Worm (Caenorhabditis elegans) whole organism, early embryonic: ENCODE results near the gene rbm-42.

Experiments used
- B0310.2 ChIP-seq: sonication (generic microtip); optimal IDR thresholded peaks from 2 replicates; lab custom pipeline; 2016; ENCODE audit warnings: mild to moderate bottlenecking, missing genetic modification characterization, missing compliant biosample characterization
- F13C5.2 ChIP-seq: sonication (generic microtip); optimal IDR thresholded peaks from 2 replicates; lab custom pipeline; 2017; ENCODE audit warnings: mild to moderate bottlenecking, missing genetic modification characterization, inconsistent platforms, missing compliant biosample characterization
- aly-1 ChIP-seq: sonication (generic microtip); optimal IDR thresholded peaks from 2 replicates; lab custom pipeline; 2016; ENCODE audit warnings: missing genetic modification characterization, missing compliant biosample characterization
- ama-1 ChIP-seq: fragments of 150-350 bp; optimal IDR thresholded peaks from 2 replicates; lab custom pipeline; 2014
- ceh-13 ChIP-seq: fragments of 200-800 bp; sonication (Bioruptor generic); optimal IDR thresholded peaks from 2 replicates; lab custom pipeline; 2018; ENCODE audit warnings: mild to moderate bottlenecking, missing genetic modification characterization, missing compliant biosample characterization
- ceh-36 ChIP-seq: sonication (generic microtip); optimal IDR thresholded peaks from 2 replicates; lab custom pipeline; 2016; ENCODE audit warnings: missing genetic modification characterization, inconsistent platforms, missing compliant biosample characterization
- ets-7 ChIP-seq: sonication (generic microtip); optimal IDR thresholded peaks from 2 replicates; lab custom pipeline; 2016; ENCODE audit warnings: missing genotype, missing genetic modification characterization, missing compliant biosample characterization
- flt-1 ChIP-seq: fragments of 200-800 bp; sonication (Bioruptor generic); IDR thresholded peaks from 2 replicates; pipeline ENCODE4 v1.3.6; 2022; ENCODE audit warnings: missing genetic modification characterization, missing compliant biosample characterization
- hmbx-1 ChIP-seq: sonication (generic microtip); optimal IDR thresholded peaks from 2 replicates; lab custom pipeline; 2016; ENCODE audit warnings: mild to moderate bottlenecking, missing genetic modification characterization, missing compliant biosample characterization
- hmg-4 ChIP-seq: fragments of 200-800 bp; sonication (Bioruptor generic); optimal IDR thresholded peaks from 2 replicates; lab custom pipeline; 2018; ENCODE audit warnings: mild to moderate bottlenecking, missing genetic modification characterization, missing compliant biosample characterization
- hnd-1 ChIP-seq: sonication (generic microtip); optimal IDR thresholded peaks from 2 replicates; lab custom pipeline; 2016; ENCODE audit warnings: missing genetic modification characterization, missing compliant biosample characterization
- pes-1 ChIP-seq: fragments of 200-800 bp; sonication (Bioruptor generic); IDR thresholded peaks from 2 replicates; pipeline ENCODE4 v1.3.6; 2022; ENCODE audit warnings: missing genetic modification reagents, missing genetic modification characterization, missing compliant biosample characterization
- scrt-1 ChIP-seq: fragments of 200-800 bp; sonication (Bioruptor generic); IDR thresholded peaks from 2 replicates; pipeline ENCODE4 v1.3.6; 2022; ENCODE audit warnings: missing genetic modification characterization, missing compliant biosample characterization
- sea-1 ChIP-seq: fragments of 200-800 bp; sonication (Bioruptor generic); conservative IDR thresholded peaks from 2 replicates; pipeline ENCODE4 v1.3.6; 2022; ENCODE audit warnings: missing genetic modification characterization, missing compliant biosample characterization
- tbx-11 ChIP-seq: fragments of 200-800 bp; sonication (Bioruptor generic); IDR thresholded peaks from 2 replicates; pipeline ENCODE4 v1.3.6; 2022; ENCODE audit warnings: missing genetic modification characterization, missing compliant biosample characterization
- tbx-37 ChIP-seq: fragments of 200-800 bp; sonication (Bioruptor generic); conservative IDR thresholded peaks from 2 replicates; pipeline ENCODE4 v1.3.6; 2022; ENCODE audit warnings: missing genetic modification reagents, missing genetic modification characterization, missing compliant biosample characterization
- tra-4 ChIP-seq: sonication (generic microtip); optimal IDR thresholded peaks from 2 replicates; lab custom pipeline; 2017; ENCODE audit warnings: missing genetic modification characterization, missing compliant biosample characterization

rbm-42 gene

ce11 chrIII:5150980-5151379 is 2.0 kb downstream of the rbm-42 start:
- no peak for TF ChIP-seq ceh-13
- TF ChIP-seq ets-7 (tag; lab: Kevin White, UChicago) = no peak
- TF ChIP-seq sea-1 (GFP tag; lab: Robert Waterston, UW) = no peak
- no peak for TF ChIP-seq hmg-4 (GFP tag; lab: Kevin White, UChicago)
- TF ChIP-seq aly-1 (tag; lab: Kevin White, UChicago) = no peak

ce11 chrIII:5150012-5150411 is 3.0 kb downstream of the rbm-42 start:
- TF ChIP-seq pes-1 (GFP tag; lab: Robert Waterston, UW) = no peak
- TF ChIP-seq sea-1 (GFP tag; lab: Robert Waterston, UW) = no peak
- TF ChIP-seq flt-1 = no peak
- TF ChIP-seq ama-1 = no peak
- TF ChIP-seq tbx-37 (GFP tag; lab: Robert Waterston, UW) = no peak
- TF ChIP-seq ceh-36 = no peak
- TF ChIP-seq F13C5.2 (tag; lab: Kevin White, UChicago) = no peak
- no peak for TF ChIP-seq hmg-4 (GFP tag; lab: Kevin White, UChicago)
- TF ChIP-seq tbx-11 (GFP tag; lab: Robert Waterston, UW) = no peak
- TF ChIP-seq tra-4 = no peak

ce11 chrIII:5149478-5149877 is 3.6 kb downstream of the rbm-42 start, which contains the start of gene Y54H5A.2:
Gene Y54H5A.2, minus strand, starts transcription at chrIII:5149578.
- no peak for TF ChIP-seq tbx-11 (GFP tag; lab: Robert Waterston, UW)
- TF ChIP-seq ceh-13 = no peak
- TF ChIP-seq F13C5.2 (tag; lab: Kevin White, UChicago) = no peak
- TF ChIP-seq ets-7 (tag; lab: Kevin White, UChicago) = no peak
- no peak for TF ChIP-seq ceh-36

- TF ChIP-seq ama-1 (no peak), hnd-1 (no peak), hmbx-1 (tag; lab: Kevin White, UChicago) (no peak), pes-1 (GFP tag; lab: Robert Waterston, UW) (no peak), tbx-37 (GFP tag; lab: Robert Waterston, UW) (no peak), flt-1 (no peak), hmg-4 (GFP tag; lab: Kevin White, UChicago) (no peak), ceh-13 (no peak), ceh-36 (no peak), tra-4 (no peak), sea-1 (GFP tag; lab: Robert Waterston, UW) (no peak), aly-1 (tag; lab: Kevin White, UChicago) (no peak), B0310.2 (tag; lab: Kevin White, UChicago) (no peak), tbx-11 (GFP tag; lab: Robert Waterston, UW) (no peak), F13C5.2 (tag; lab: Kevin White, UChicago) (no peak), scrt-1 (GFP tag; lab: Robert Waterston, UW) (no peak), ets-7 (tag; lab: Kevin White, UChicago) (no peak)
Measured at ce11 chrIII:5147445-5147844, 5.6 kb downstream of the rbm-42 start.

- TF ChIP-seq B0310.2 (tag; lab: Kevin White, UChicago) (no peak), tbx-37 (GFP tag; lab: Robert Waterston, UW) (no peak), hmbx-1 (tag; lab: Kevin White, UChicago) (no peak), sea-1 (GFP tag; lab: Robert Waterston, UW) (no peak), flt-1 (no peak), tra-4 (no peak), aly-1 (tag; lab: Kevin White, UChicago) (no peak), hnd-1 (no peak), ceh-36 (no peak), hmg-4 (GFP tag; lab: Kevin White, UChicago) (no peak), ets-7 (tag; lab: Kevin White, UChicago) (no peak)
Measured at ce11 chrIII:5146749-5147148, 6.3 kb downstream of the rbm-42 start.

ce11 chrIII:5145874-5146273 is 7.2 kb downstream of the rbm-42 start:
- TF ChIP-seq ceh-36 = no peak
- TF ChIP-seq ama-1 = no peak
- TF ChIP-seq scrt-1 (GFP tag; lab: Robert Waterston, UW) = no peak
- no peak for TF ChIP-seq tbx-11 (GFP tag; lab: Robert Waterston, UW)
- no peak for TF ChIP-seq B0310.2 (tag; lab: Kevin White, UChicago)
- TF ChIP-seq hnd-1 = no peak
- no peak for TF ChIP-seq ceh-13
- no peak for TF ChIP-seq F13C5.2 (tag; lab: Kevin White, UChicago)
- TF ChIP-seq flt-1 = no peak
- no peak for TF ChIP-seq aly-1 (tag; lab: Kevin White, UChicago)
- TF ChIP-seq hmbx-1 (tag; lab: Kevin White, UChicago) = no peak
- no peak for TF ChIP-seq sea-1 (GFP tag; lab: Robert Waterston, UW)
- no peak for TF ChIP-seq tra-4
- TF ChIP-seq tbx-37 (GFP tag; lab: Robert Waterston, UW) = no peak
- TF ChIP-seq hmg-4 (GFP tag; lab: Kevin White, UChicago) = no peak
- TF ChIP-seq pes-1 (GFP tag; lab: Robert Waterston, UW) = no peak
- TF ChIP-seq ets-7 (tag; lab: Kevin White, UChicago) = no peak

- TF ChIP-seq ceh-13 = no peak
- TF ChIP-seq hmg-4 (GFP tag; lab: Kevin White, UChicago) = no peak
- TF ChIP-seq ama-1 = no peak
- TF ChIP-seq B0310.2 (tag; lab: Kevin White, UChicago) = no peak
- TF ChIP-seq ceh-36 = no peak
- no peak for TF ChIP-seq sea-1 (GFP tag; lab: Robert Waterston, UW)
- no peak for TF ChIP-seq aly-1 (tag; lab: Kevin White, UChicago)
- no peak for TF ChIP-seq hnd-1
- no peak for TF ChIP-seq flt-1
- no peak for TF ChIP-seq F13C5.2 (tag; lab: Kevin White, UChicago)
- no peak for TF ChIP-seq tbx-11 (GFP tag; lab: Robert Waterston, UW)
- TF ChIP-seq pes-1 (GFP tag; lab: Robert Waterston, UW) = no peak
- no peak for TF ChIP-seq tbx-37 (GFP tag; lab: Robert Waterston, UW)
- TF ChIP-seq ets-7 (tag; lab: Kevin White, UChicago) = no peak
- no peak for TF ChIP-seq tra-4
- no peak for TF ChIP-seq scrt-1 (GFP tag; lab: Robert Waterston, UW)
- TF ChIP-seq hmbx-1 (tag; lab: Kevin White, UChicago) = no peak
Measured at ce11 chrIII:5144169-5144568, 8.9 kb downstream of the rbm-42 start.
